Fruit fly (Drosophila melanogaster) whole organism, prepupa: Measurements from ENCODE around the gene CG45095.
"Not testable (repeated sequence)": the region's sequence is repeated elsewhere in the genome, so short reads cannot be mapped to it uniquely, and the experiment has no call there.

ENCODE experiments used
- Blimp-1 ChIP-seq: fragments of 200-800 bp; sonication (Bioruptor generic); optimal IDR thresholded peaks from 3 replicates; lab custom pipeline; 2017; ENCODE audit warnings: missing biosample characterization, missing genetic modification characterization, mild to moderate bottlenecking, moderate library complexity, missing genetic modification reagents
- fd59A ChIP-seq: fragments of 200-800 bp; sonication (Bioruptor generic); optimal IDR thresholded peaks from 2 replicates; lab custom pipeline; 2017; ENCODE audit warnings: missing biosample characterization, mild to moderate bottlenecking, missing genetic modification characterization, missing genetic modification reagents

DNA sequence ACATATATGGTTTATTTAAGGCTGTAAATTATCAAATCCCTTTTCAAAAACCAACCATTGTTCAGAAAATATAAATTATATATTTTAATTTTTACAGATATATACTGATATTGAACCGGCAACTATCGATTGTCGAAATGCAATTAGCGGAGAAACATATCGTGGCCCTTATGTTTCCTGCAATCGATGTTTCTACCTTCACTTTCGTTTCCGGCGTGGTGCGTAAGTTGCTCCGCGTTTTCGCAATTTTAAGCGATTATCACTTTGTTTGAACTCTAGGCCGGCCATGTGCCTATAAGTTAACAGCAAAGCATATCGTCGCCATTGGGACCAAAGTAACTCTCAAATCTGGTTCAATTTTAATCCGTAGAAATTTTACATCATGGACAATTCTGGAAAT lies 20.9 kb downstream of the CG45095 start, which contains the start of gene vig2:
- peak; percentile 14 for TF ChIP-seq Blimp-1 (GFP tag; lab: Kevin White, UChicago)
- not testable (repeated sequence) for TF ChIP-seq fd59A (GFP tag; lab: Kevin White, UChicago)
